Fruit fly (Drosophila melanogaster) whole organism, embryonic: ENCODE data around the gene CG7065.

Experiments used
- Bgb ChIP-seq: fragments of 200-800 bp; sonication (Bioruptor generic); IDR thresholded peaks from 2 replicates; pipeline ENCODE4 v1.3.6; 2022; ENCODE audit warnings: missing biosample characterization, missing genetic modification characterization; ENCODE audit not compliant: partially characterized antibody
- Bteb2 ChIP-seq: fragments of 200-800 bp; sonication (Bioruptor generic); optimal IDR thresholded peaks from 2 replicates; lab custom pipeline; 2016; ENCODE audit warnings: missing biosample characterization, missing genetic modification characterization
- CG10209 ChIP-seq: fragments of 200-800 bp; sonication (Bioruptor generic); optimal IDR thresholded peaks from 3 replicates; lab custom pipeline; 2017; ENCODE audit warnings: missing biosample characterization, mild to moderate bottlenecking, missing genetic modification characterization, missing genetic modification reagents
- CG12769 ChIP-seq: fragments of 200-800 bp; sonication (Bioruptor generic); optimal IDR thresholded peaks from 2 replicates; lab custom pipeline; 2019; ENCODE audit warnings: missing biosample characterization, mild to moderate bottlenecking, missing genetic modification characterization, moderate library complexity
- CG17328 ChIP-seq: fragments of 200-800 bp; sonication (Bioruptor generic); IDR thresholded peaks from 2 replicates; pipeline ENCODE4 v1.3.6; 2022; ENCODE audit warnings: missing biosample characterization, missing genetic modification characterization
- CG18262 ChIP-seq: fragments of 200-800 bp; optimal IDR thresholded peaks from 3 replicates; lab custom pipeline; 2019; ENCODE audit warnings: missing biosample characterization, mild to moderate bottlenecking, missing genetic modification characterization, moderate library complexity
- CG18476 ChIP-seq: fragments of 200-800 bp; sonication (Bioruptor generic); optimal IDR thresholded peaks from 2 replicates; lab custom pipeline; 2016; ENCODE audit warnings: missing biosample characterization, mild to moderate bottlenecking, missing genetic modification characterization
- CG2875 ChIP-seq: fragments of 200-800 bp; sonication (Bioruptor generic); optimal IDR thresholded peaks from 2 replicates; lab custom pipeline; 2017; ENCODE audit warnings: missing biosample characterization, mild to moderate bottlenecking, missing genetic modification characterization, missing genetic modification reagents
- CG32772 ChIP-seq: fragments of 200-800 bp; sonication (Bioruptor generic); IDR thresholded peaks from 2 replicates; pipeline ENCODE4 v1.3.6; 2022; ENCODE audit warnings: missing biosample characterization, missing genetic modification characterization
- CG34224 ChIP-seq: fragments of 200-800 bp; sonication (Bioruptor generic); IDR thresholded peaks from 3 replicates; pipeline ENCODE4 v1.3.6; 2022; ENCODE audit warnings: missing biosample characterization, missing genetic modification characterization; ENCODE audit not compliant: partially characterized antibody
- CG34422 ChIP-seq: fragments of 200-800 bp; sonication (Bioruptor generic); IDR thresholded peaks from 3 replicates; pipeline ENCODE4 v1.3.6; 2022; ENCODE audit warnings: missing biosample characterization, missing genetic modification characterization
- CG42726 ChIP-seq: fragments of 200-800 bp; sonication (Bioruptor generic); IDR thresholded peaks from 2 replicates; pipeline ENCODE4 v1.3.6; 2022; ENCODE audit warnings: missing biosample characterization, missing genetic modification characterization; ENCODE audit not compliant: partially characterized antibody
- CG4282 ChIP-seq: fragments of 200-800 bp; sonication (Bioruptor generic); optimal IDR thresholded peaks from 2 replicates; lab custom pipeline; 2016; ENCODE audit warnings: missing biosample characterization, missing genetic modification characterization
- CG6689 ChIP-seq: fragments of 200-800 bp; sonication (Bioruptor generic); IDR thresholded peaks from 2 replicates; pipeline ENCODE4 v1.3.6; 2022; ENCODE audit warnings: missing biosample characterization, missing genetic modification characterization
- CG6791 ChIP-seq: fragments of 200-800 bp; sonication (Bioruptor generic); IDR thresholded peaks from 3 replicates; pipeline ENCODE4 v1.3.6; 2022; ENCODE audit warnings: missing biosample characterization, missing genetic modification characterization; ENCODE audit not compliant: partially characterized antibody
- CG8478 ChIP-seq: fragments of >200 bp; optimal IDR thresholded peaks from 2 replicates; lab custom pipeline; 2018
- CG9797 ChIP-seq: fragments of 200-800 bp; sonication (Bioruptor generic); optimal IDR thresholded peaks from 3 replicates; lab custom pipeline; 2018; ENCODE audit warnings: missing biosample characterization, mild to moderate bottlenecking, missing genetic modification characterization
- Dll ChIP-seq: fragments of 200-800 bp; sonication (Bioruptor generic); IDR thresholded peaks from 4 replicates; pipeline ENCODE4 v1.3.6; 2022; ENCODE audit warnings: missing biosample characterization, missing genetic modification characterization; ENCODE audit not compliant: partially characterized antibody
- Dp ChIP-seq: fragments of 200-800 bp; sonication (Bioruptor generic); optimal IDR thresholded peaks from 2 replicates; lab custom pipeline; 2018; ENCODE audit warnings: missing biosample characterization, mild to moderate bottlenecking, missing genetic modification characterization, moderate library complexity
- E2f2 ChIP-seq: fragments of 200-800 bp; sonication (Bioruptor generic); IDR thresholded peaks from 2 replicates; pipeline ENCODE4 v1.3.6; 2022; ENCODE audit warnings: missing biosample characterization, missing genetic modification characterization
- Gsc ChIP-seq: fragments of 200-800 bp; sonication (Bioruptor generic); IDR thresholded peaks from 2 replicates; pipeline ENCODE4 v1.3.6; 2022; ENCODE audit warnings: missing biosample characterization, missing genetic modification characterization
- Gug ChIP-seq: fragments of 200-800 bp; sonication (Bioruptor generic); IDR thresholded peaks from 4 replicates; pipeline ENCODE4 v1.3.6; 2022; ENCODE audit warnings: missing biosample characterization, missing genetic modification characterization
- HLH4C ChIP-seq: fragments of 200-800 bp; sonication (Bioruptor generic); IDR thresholded peaks from 3 replicates; pipeline ENCODE4 v1.3.6; 2022; ENCODE audit warnings: missing biosample characterization, missing genetic modification characterization; ENCODE audit not compliant: partially characterized antibody
- MBD-R2 ChIP-seq: fragments of 200-800 bp; sonication (Bioruptor generic); IDR thresholded peaks from 2 replicates; pipeline ENCODE4 v1.3.6; 2022; ENCODE audit warnings: missing biosample characterization, missing genetic modification characterization
- Scr ChIP-seq: fragments of 200-800 bp; sonication (Bioruptor generic); IDR thresholded peaks from 2 replicates; pipeline ENCODE4 v1.3.6; 2022; ENCODE audit warnings: missing biosample characterization, missing genetic modification characterization; ENCODE audit not compliant: partially characterized antibody
- Side ChIP-seq: fragments of 200-800 bp; sonication (Bioruptor generic); optimal IDR thresholded peaks from 2 replicates; lab custom pipeline; 2016; ENCODE audit warnings: missing biosample characterization, missing genetic modification characterization
- Six4 ChIP-seq: fragments of 200-800 bp; sonication (Bioruptor generic); optimal IDR thresholded peaks from 2 replicates; lab custom pipeline; 2016; ENCODE audit warnings: missing biosample characterization, missing genetic modification characterization
- TFAM ChIP-seq: fragments of 200-800 bp; sonication (Bioruptor generic); optimal IDR thresholded peaks from 2 replicates; lab custom pipeline; 2017; ENCODE audit warnings: missing biosample characterization, missing genetic modification characterization, inconsistent platforms
- Trl ChIP-seq, 3 experiments: fragments of >200 bp in 2 of 3; fragments of 200-800 bp in 1 of 3; sonication (Bioruptor generic) in 1 of 3; optimal IDR thresholded peaks; 2 replicates in 1 of 3; 3 replicates in 2 of 3; lab custom pipeline; 2016 to 2017; ENCODE audit warnings: missing biosample characterization in 1 of 3, missing genetic modification characterization in 1 of 3
- Xbp1 ChIP-seq: fragments of 200-800 bp; sonication (Bioruptor generic); optimal IDR thresholded peaks from 3 replicates; lab custom pipeline; 2016; ENCODE audit warnings: missing biosample characterization, mild to moderate bottlenecking, missing genetic modification characterization
- YL-1 ChIP-seq: fragments of 200-800 bp; sonication (Bioruptor generic); optimal IDR thresholded peaks from 3 replicates; lab custom pipeline; 2017; ENCODE audit warnings: missing biosample characterization, mild to moderate bottlenecking, missing genetic modification characterization
- amos ChIP-seq: fragments of 200-800 bp; sonication (Bioruptor generic); IDR thresholded peaks from 2 replicates; pipeline ENCODE4 v1.3.6; 2022; ENCODE audit warnings: missing biosample characterization, missing genetic modification characterization; ENCODE audit not compliant: partially characterized antibody
- aop ChIP-seq: fragments of 200-800 bp; sonication (Bioruptor generic); IDR thresholded peaks from 2 replicates; pipeline ENCODE4 v1.3.6; 2022; ENCODE audit warnings: missing biosample characterization, missing genetic modification characterization
- ase ChIP-seq: fragments of 200-800 bp; sonication (Bioruptor generic); IDR thresholded peaks from 3 replicates; pipeline ENCODE4 v1.3.6; 2022; ENCODE audit warnings: missing biosample characterization, missing genetic modification characterization
- bigmax ChIP-seq: fragments of 200-800 bp; sonication (Bioruptor generic); optimal IDR thresholded peaks from 2 replicates; lab custom pipeline; 2018; ENCODE audit warnings: missing biosample characterization, mild to moderate bottlenecking, missing genetic modification characterization
- bowl ChIP-seq: fragments of 200-800 bp; sonication (Bioruptor generic); IDR thresholded peaks from 2 replicates; pipeline ENCODE4 v1.3.6; 2022; ENCODE audit warnings: missing biosample characterization, missing genetic modification characterization
- ewg ChIP-seq: fragments of 200-800 bp; sonication (Bioruptor generic); optimal IDR thresholded peaks from 3 replicates; lab custom pipeline; 2017; ENCODE audit warnings: mild to moderate bottlenecking, missing biosample characterization, missing genetic modification reagents, missing genetic modification characterization
- fd3F ChIP-seq: fragments of 200-800 bp; sonication (Bioruptor generic); optimal IDR thresholded peaks from 2 replicates; lab custom pipeline; 2018; ENCODE audit warnings: missing biosample characterization, mild to moderate bottlenecking, missing genetic modification characterization, moderate library complexity
- hbn ChIP-seq: fragments of 200-800 bp; sonication (Bioruptor generic); IDR thresholded peaks from 2 replicates; pipeline ENCODE4 v1.3.6; 2022; ENCODE audit warnings: missing biosample characterization, missing genetic modification characterization; ENCODE audit not compliant: partially characterized antibody
- lab ChIP-seq: fragments of 200-800 bp; sonication (Bioruptor generic); optimal IDR thresholded peaks from 3 replicates; lab custom pipeline; 2017; ENCODE audit warnings: missing biosample characterization, missing genetic modification characterization, mild to moderate bottlenecking, moderate library complexity, missing genetic modification reagents
- nau ChIP-seq: fragments of 200-800 bp; sonication (Bioruptor generic); optimal IDR thresholded peaks from 3 replicates; lab custom pipeline; 2017; ENCODE audit warnings: missing biosample characterization, mild to moderate bottlenecking, missing genetic modification characterization, missing genetic modification reagents
- nerfin-2 ChIP-seq: fragments of 200-800 bp; sonication (Bioruptor generic); IDR thresholded peaks from 2 replicates; pipeline ENCODE4 v1.3.6; 2022; ENCODE audit warnings: missing biosample characterization, missing genetic modification characterization; ENCODE audit not compliant: partially characterized antibody
- phol ChIP-seq: fragments of 200-800 bp; sonication (Bioruptor generic); optimal IDR thresholded peaks from 3 replicates; lab custom pipeline; 2018; ENCODE audit warnings: missing biosample characterization, mild to moderate bottlenecking, missing genetic modification characterization, moderate library complexity
- pzg ChIP-seq: fragments of 200-800 bp; sonication (Bioruptor generic); optimal IDR thresholded peaks from 3 replicates; lab custom pipeline; 2018; ENCODE audit warnings: missing biosample characterization, mild to moderate bottlenecking, missing genetic modification characterization, moderate library complexity
- sqz ChIP-seq: fragments of 200-800 bp; sonication (Bioruptor generic); optimal IDR thresholded peaks from 3 replicates; lab custom pipeline; 2018; ENCODE audit warnings: missing biosample characterization, mild to moderate bottlenecking, missing genetic modification characterization
- trh ChIP-seq: fragments of 200-800 bp; sonication (Bioruptor generic); optimal IDR thresholded peaks from 2 replicates; lab custom pipeline; 2016; ENCODE audit warnings: missing biosample characterization, missing genetic modification characterization
- twi ChIP-seq: fragments of 200-800 bp; optimal IDR thresholded peaks from 2 replicates; lab custom pipeline; 2019; ENCODE audit warnings: missing biosample characterization, mild to moderate bottlenecking, missing genetic modification characterization, moderate library complexity
- unc-4 ChIP-seq: fragments of 200-800 bp; sonication (Bioruptor generic); IDR thresholded peaks from 2 replicates; pipeline ENCODE4 v1.3.6; 2022; ENCODE audit warnings: missing biosample characterization, missing genetic modification characterization; ENCODE audit not compliant: partially characterized antibody
- wor ChIP-seq: fragments of 200-800 bp; sonication (Bioruptor generic); IDR thresholded peaks from 2 replicates; pipeline ENCODE4 v1.3.6; 2022; ENCODE audit warnings: missing biosample characterization, missing genetic modification characterization

The CG7065 gene

DNA sequence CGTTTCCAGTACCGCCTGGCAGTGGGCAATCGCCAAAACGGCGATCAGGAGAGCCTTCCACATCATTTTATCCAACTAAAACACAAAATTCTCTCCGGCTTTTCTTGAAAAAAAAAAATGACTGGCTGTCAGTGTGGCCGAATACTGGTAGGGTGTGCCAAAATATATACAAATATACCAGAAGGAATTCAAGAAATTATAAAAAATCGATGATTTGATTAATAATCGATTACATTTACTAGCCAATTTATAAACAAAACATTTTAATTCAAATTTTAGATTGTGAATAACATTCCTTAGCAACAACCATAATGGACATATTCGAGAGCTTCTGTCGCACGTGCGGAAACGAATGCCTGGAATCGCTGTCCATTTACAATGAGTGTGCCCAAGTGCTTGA lies 16.1 kb downstream of the CG7065 start, which contains the start of the genes Ost48 and Dlip1 (continued):
- TF ChIP-seq ewg (GFP tag; lab: Kevin White, UChicago), result no peak
- peak; percentile 28; the same call in 1 of the 3 replicates for TF ChIP-seq CG34224 (GFP tag; lab: Robert Waterston, UW)
- TF ChIP-seq TFAM (GFP tag; lab: Kevin White, UChicago), result no peak
- TF ChIP-seq nau, result no peak
- no peak for TF ChIP-seq CG18476 (GFP tag; lab: Kevin White, UChicago)
- TF ChIP-seq HLH4C (GFP tag; lab: Robert Waterston, UW), result peak; percentile 39; the same call in 1 of the 3 replicates
- no peak for TF ChIP-seq CG6791
- no peak for TF ChIP-seq CG4282 (GFP tag; lab: Kevin White, UChicago)
- TF ChIP-seq Side (GFP tag; lab: Kevin White, UChicago), result no peak
- TF ChIP-seq CG17328 (GFP tag; lab: Robert Waterston, UW), result no peak
- no peak for TF ChIP-seq lab (GFP tag; lab: Kevin White, UChicago)
- TF ChIP-seq Dll (GFP tag; lab: Robert Waterston, UW), result peak; percentile 58; the same call in 2 of the 4 replicates
- TF ChIP-seq bigmax, result peak; percentile 71
- TF ChIP-seq CG18262 (tag; lab: Kevin White, UChicago), result no peak
- peak; percentile 77 for TF ChIP-seq sqz (GFP tag; lab: Kevin White, UChicago)
- TF ChIP-seq wor (GFP tag; lab: Robert Waterston, UW), result no peak
- TF ChIP-seq nerfin-2, result no peak
- TF ChIP-seq CG2875 (GFP tag; lab: Kevin White, UChicago), result no peak
- no peak for TF ChIP-seq Six4 (GFP tag; lab: Kevin White, UChicago)
- TF ChIP-seq phol (tag; lab: Kevin White, UChicago), result peak; percentile 36
- peak; percentile 50; the same call in 1 of the 3 replicates for TF ChIP-seq CG34422 (GFP tag; lab: Robert Waterston, UW)
- peak; percentile 51 for TF ChIP-seq Dp (GFP tag; lab: Kevin White, UChicago)
- TF ChIP-seq fd3F (GFP tag; lab: Kevin White, UChicago), result no peak
- no peak for TF ChIP-seq Bteb2 (GFP tag; lab: Kevin White, UChicago)
- TF ChIP-seq amos, result peak; percentile 43; the same call in 1 of the 2 replicates
- no peak for TF ChIP-seq CG6689 (GFP tag; lab: Robert Waterston, UW)
- TF ChIP-seq E2f2 (GFP tag; lab: Robert Waterston, UW), result peak; percentile 65
- peak; percentile 7; the same call in 1 of the 2 replicates for TF ChIP-seq MBD-R2 (GFP tag; lab: Robert Waterston, UW)
- 0 out of 2 replicates have a peak, but pooled peaks have one; percentile 15 for TF ChIP-seq Bgb
- TF ChIP-seq pzg (GFP tag; lab: Kevin White, UChicago), result peak; percentile 43
- TF ChIP-seq CG12769 (tag; lab: Kevin White, UChicago), result no peak
- TF ChIP-seq trh (GFP tag; lab: Kevin White, UChicago), result no peak
- TF ChIP-seq Gsc (GFP tag; lab: Robert Waterston, UW), result no peak
- TF ChIP-seq twi (tag; lab: Kevin White, UChicago), result no peak
- TF ChIP-seq CG42726 (GFP tag; lab: Robert Waterston, UW), result no peak
- TF ChIP-seq Gug (GFP tag; lab: Robert Waterston, UW), result no peak
- peak; percentile 67 for TF ChIP-seq CG9797 (GFP tag; lab: Kevin White, UChicago)
- peak; percentile 46 for TF ChIP-seq hbn
- peak; percentile 37 for TF ChIP-seq YL-1 (GFP tag; lab: Kevin White, UChicago)
- TF ChIP-seq Xbp1 (GFP tag; lab: Kevin White, UChicago), result peak; percentile 28
- TF ChIP-seq unc-4 (GFP tag; lab: Robert Waterston, UW), result peak; percentile 52; the same call in 1 of the 2 replicates
- no peak for TF ChIP-seq aop (GFP tag; lab: Robert Waterston, UW)
- TF ChIP-seq ase (GFP tag; lab: Robert Waterston, UW), result no peak
- peak; percentile 49; the same call in 1 of the 2 replicates for TF ChIP-seq Scr (GFP tag; lab: Robert Waterston, UW)
- no peak for TF ChIP-seq CG8478
- no peak for TF ChIP-seq CG10209 (GFP tag; lab: Kevin White, UChicago)
- TF ChIP-seq Trl (optimal IDR thresholded peaks at IDR 0.05; lab: Kevin White, UChicago), result no peak
- TF ChIP-seq Trl (GFP tag; optimal IDR thresholded peaks at IDR 0.05; lab: Kevin White, UChicago), result no peak
- peak; percentile 45; the same call in 1 of the 2 replicates for TF ChIP-seq CG32772 (GFP tag; lab: Robert Waterston, UW)
- no peak for TF ChIP-seq bowl
